Worm (Caenorhabditis elegans) whole organism, L1 larva: ENCODE results near the gene T05A7.13.

Source experiments
- ces-1 ChIP-seq: fragments of 150-350 bp; optimal IDR thresholded peaks from 2 replicates; lab custom pipeline; 2014; ENCODE audit warnings: missing biosample characterization, missing genetic modification reagents, missing genetic modification characterization
- dsc-1 ChIP-seq: sonication (generic microtip); optimal IDR thresholded peaks from 2 replicates; lab custom pipeline; 2016; ENCODE audit warnings: mild to moderate bottlenecking, missing genetic modification characterization, missing compliant biosample characterization
- egl-13 ChIP-seq: sonication (generic microtip); optimal IDR thresholded peaks from 2 replicates; lab custom pipeline; 2016; ENCODE audit warnings: missing genotype, missing genetic modification reagents, missing genetic modification characterization, missing compliant biosample characterization
- ets-5 ChIP-seq: fragments of 200-800 bp; sonication (Bioruptor generic); IDR thresholded peaks from 2 replicates; pipeline ENCODE4 v1.3.6; 2022; ENCODE audit warnings: missing genetic modification characterization, missing compliant biosample characterization
- lin-35 ChIP-seq, 2 experiments: fragments of 150-350 bp; optimal IDR thresholded peaks; 2 replicates each; lab custom pipeline; 2014; ENCODE audit warnings: missing biosample characterization in 2 of 2, missing genetic modification characterization in 2 of 2, missing genetic modification reagents in 2 of 2
- lsy-2 ChIP-seq, 2 experiments: fragments of 150-350 bp; optimal IDR thresholded peaks; 2 replicates each; lab custom pipeline; 2014; ENCODE audit warnings: missing biosample characterization in 2 of 2, missing genetic modification characterization in 2 of 2
- mdl-1 ChIP-seq, 2 experiments: fragments of 150-350 bp; optimal IDR thresholded peaks; 2 replicates each; lab custom pipeline; 2014 to 2017; ENCODE audit warnings: missing biosample characterization in 2 of 2, missing genetic modification characterization in 2 of 2, inconsistent platforms in 1 of 2
- nhr-76 ChIP-seq: sonication (generic microtip); optimal IDR thresholded peaks from 2 replicates; lab custom pipeline; 2017; ENCODE audit warnings: missing biosample characterization, missing genetic modification characterization
- nhr-77 ChIP-seq: fragments of 150-350 bp; optimal IDR thresholded peaks from 2 replicates; lab custom pipeline; 2014; ENCODE audit warnings: missing biosample characterization, missing genetic modification characterization
- pag-3 ChIP-seq: sonication (generic microtip); optimal IDR thresholded peaks from 2 replicates; lab custom pipeline; 2017; ENCODE audit warnings: missing genetic modification characterization, mild to moderate bottlenecking, missing compliant biosample characterization, antibody characterized with exemption, borderline replicate concordance; ENCODE audit not compliant: insufficient read depth

DNA sequence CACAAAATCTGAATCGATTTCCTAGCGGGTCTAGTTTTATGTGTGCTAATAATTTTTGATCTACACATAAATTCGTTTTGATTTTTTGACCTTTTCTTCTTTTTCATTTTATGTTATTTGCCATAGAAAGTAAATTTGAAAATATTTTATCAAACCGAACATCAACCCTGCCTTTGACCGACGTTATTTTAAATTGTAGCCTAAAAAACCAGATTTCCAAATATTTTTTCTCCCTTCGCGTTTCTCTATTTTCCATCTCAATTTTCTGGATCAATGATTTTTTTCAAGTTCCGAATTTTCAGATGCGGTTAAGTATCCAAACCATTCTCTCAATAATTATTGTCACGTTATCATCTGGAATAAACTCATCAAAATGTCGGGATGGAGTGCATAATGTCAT is 16.7 kb upstream of the T05A7.13 start, which contains the start of gene T05A7.1:
- TF ChIP-seq mdl-1 (tag; optimal IDR thresholded peaks at IDR 0.05; lab: Kevin White, UChicago) (no peak), lsy-2 (tag; optimal IDR thresholded peaks at IDR 0.05; lab: Kevin White, UChicago) (no peak), ces-1 (GFP tag; lab: Kevin White, UChicago) (no peak), ets-5 (no peak), nhr-77 (tag; lab: Kevin White, UChicago) (no peak), dsc-1 (tag; lab: Kevin White, UChicago) (no peak), lin-35 (GFP tag; optimal IDR thresholded peaks at IDR 0.05; lab: Kevin White, UChicago) (no peak), pag-3 (tag; lab: Kevin White, UChicago) (no peak), nhr-76 (no peak), egl-13 (tag; lab: Kevin White, UChicago) (no peak)
